Fruit fly (Drosophila melanogaster) whole organism, embryonic: ENCODE results near the gene CG11409.

Experiments
- Awh ChIP-seq: fragments of 200-800 bp; sonication (Bioruptor generic); IDR thresholded peaks from 2 replicates; pipeline ENCODE4, ENCODE4 v1.3.6; 2022; ENCODE audit warnings: missing biosample characterization, missing genetic modification characterization
- BtbVII ChIP-seq: fragments of 200-800 bp; sonication (Bioruptor generic); optimal IDR thresholded peaks from 3 replicates; lab custom pipeline; 2017; ENCODE audit warnings: missing biosample characterization, mild to moderate bottlenecking, missing genetic modification characterization
- CG10543 ChIP-seq: fragments of 200-800 bp; sonication (Bioruptor generic); optimal IDR thresholded peaks from 3 replicates; lab custom pipeline; 2017; ENCODE audit warnings: missing biosample characterization, mild to moderate bottlenecking, missing genetic modification characterization, moderate library complexity
- CG12155 ChIP-seq: fragments of 200-800 bp; sonication (Bioruptor generic); optimal IDR thresholded peaks from 3 replicates; lab custom pipeline; 2016; ENCODE audit warnings: missing biosample characterization, missing genetic modification characterization
- CG1233 ChIP-seq: fragments of 200-800 bp; sonication (Bioruptor generic); optimal IDR thresholded peaks from 4 replicates; lab custom pipeline; 2018; ENCODE audit warnings: missing biosample characterization, mild to moderate bottlenecking, missing genetic modification characterization
- CG18262 ChIP-seq: fragments of 200-800 bp; optimal IDR thresholded peaks from 3 replicates; lab custom pipeline; 2019; ENCODE audit warnings: missing biosample characterization, mild to moderate bottlenecking, missing genetic modification characterization, moderate library complexity
- CG18619 ChIP-seq: fragments of 200-800 bp; sonication (Bioruptor generic); optimal IDR thresholded peaks from 3 replicates; lab custom pipeline; 2017; ENCODE audit warnings: missing biosample characterization, mild to moderate bottlenecking, missing genetic modification characterization
- CG2199 ChIP-seq: fragments of 200-800 bp; sonication (Bioruptor generic); IDR thresholded peaks from 3 replicates; pipeline ENCODE4 v1.3.6; 2022; ENCODE audit warnings: missing biosample characterization, missing genetic modification characterization
- CG2875 ChIP-seq: fragments of 200-800 bp; sonication (Bioruptor generic); optimal IDR thresholded peaks from 2 replicates; lab custom pipeline; 2017; ENCODE audit warnings: missing biosample characterization, mild to moderate bottlenecking, missing genetic modification characterization, missing genetic modification reagents
- CG31365 ChIP-seq: fragments of 200-800 bp; sonication (Bioruptor generic); optimal IDR thresholded peaks from 2 replicates; lab custom pipeline; 2018; ENCODE audit warnings: missing biosample characterization, mild to moderate bottlenecking, missing genetic modification characterization
- CG3163 ChIP-seq: fragments of 200-800 bp; sonication (Bioruptor generic); optimal IDR thresholded peaks from 3 replicates; lab custom pipeline; 2016; ENCODE audit warnings: missing biosample characterization, missing genetic modification characterization
- CG32767 ChIP-seq: fragments of 200-800 bp; sonication (Bioruptor generic); IDR thresholded peaks from 2 replicates; pipeline ENCODE4 v1.3.6; 2022; ENCODE audit warnings: missing biosample characterization, missing genetic modification characterization
- CG4282 ChIP-seq: fragments of 200-800 bp; sonication (Bioruptor generic); optimal IDR thresholded peaks from 2 replicates; lab custom pipeline; 2016; ENCODE audit warnings: missing biosample characterization, missing genetic modification characterization
- CG4328 ChIP-seq: fragments of 200-800 bp; sonication (Bioruptor generic); optimal IDR thresholded peaks from 3 replicates; lab custom pipeline; 2017; ENCODE audit warnings: missing biosample characterization, missing genetic modification reagents, missing genetic modification characterization
- CG4404 ChIP-seq: fragments of 200-800 bp; sonication (Bioruptor generic); IDR thresholded peaks from 2 replicates; pipeline ENCODE4 v1.3.6; 2022; ENCODE audit warnings: missing biosample characterization, missing genetic modification characterization
- CG7839 ChIP-seq: fragments of 200-800 bp; sonication (Bioruptor generic); optimal IDR thresholded peaks from 3 replicates; lab custom pipeline; 2018; ENCODE audit warnings: missing biosample characterization, mild to moderate bottlenecking, missing genetic modification characterization, moderate library complexity
- CG7987 ChIP-seq: fragments of 200-800 bp; sonication (Bioruptor generic); optimal IDR thresholded peaks from 2 replicates; lab custom pipeline; 2018; ENCODE audit warnings: missing biosample characterization, mild to moderate bottlenecking, missing genetic modification characterization, moderate library complexity
- CG8281 ChIP-seq: fragments of 200-800 bp; sonication (Bioruptor generic); optimal IDR thresholded peaks from 2 replicates; lab custom pipeline; 2018; ENCODE audit warnings: missing biosample characterization, mild to moderate bottlenecking, missing genetic modification characterization, moderate library complexity
- CG8478 ChIP-seq: fragments of >200 bp; optimal IDR thresholded peaks from 2 replicates; lab custom pipeline; 2018
- CHES-1-like ChIP-seq: fragments of 200-800 bp; sonication (Bioruptor generic); optimal IDR thresholded peaks from 2 replicates; lab custom pipeline; 2016; ENCODE audit warnings: missing biosample characterization, missing genetic modification characterization
- CTCF ChIP-seq: fragments of 200-800 bp; sonication (Bioruptor generic); optimal IDR thresholded peaks from 2 replicates; lab custom pipeline; 2017; ENCODE audit warnings: missing biosample characterization, mild to moderate bottlenecking, missing genetic modification characterization, moderate library complexity
- Dbx ChIP-seq: fragments of 200-800 bp; sonication (Bioruptor generic); IDR thresholded peaks from 3 replicates; pipeline ENCODE4 v1.3.6; 2022; ENCODE audit warnings: missing biosample characterization, missing genetic modification characterization
- Dll ChIP-seq: fragments of 200-800 bp; sonication (Bioruptor generic); IDR thresholded peaks from 4 replicates; pipeline ENCODE4 v1.3.6; 2022; ENCODE audit warnings: missing biosample characterization, missing genetic modification characterization; ENCODE audit not compliant: partially characterized antibody
- Eip74EF ChIP-seq, 2 experiments: fragments of 200-800 bp in 1 of 2; fragments of >200 bp in 1 of 2; sonication (Bioruptor generic) in 1 of 2; optimal IDR thresholded peaks; 2 replicates each; lab custom pipeline; 2017 to 2019; ENCODE audit warnings: missing biosample characterization in 2 of 2, missing genetic modification characterization in 2 of 2, mild to moderate bottlenecking in 1 of 2, moderate library complexity in 1 of 2
- Fer1 ChIP-seq: fragments of 200-800 bp; sonication (Bioruptor generic); optimal IDR thresholded peaks from 2 replicates; lab custom pipeline; 2017; ENCODE audit warnings: missing biosample characterization, mild to moderate bottlenecking, missing genetic modification characterization
- Hr78 ChIP-seq, 2 experiments: fragments of 200-800 bp in 1 of 2; fragments of >200 bp in 1 of 2; sonication (Bioruptor generic) in 1 of 2; optimal IDR thresholded peaks; 2 replicates each; lab custom pipeline; 2017 to 2019; ENCODE audit warnings: missing biosample characterization in 2 of 2, missing genetic modification characterization in 2 of 2, mild to moderate bottlenecking in 1 of 2, moderate library complexity in 1 of 2
- NC2α ChIP-seq: fragments of 200-800 bp; sonication (Bioruptor generic); optimal IDR thresholded peaks from 2 replicates; lab custom pipeline; 2016; ENCODE audit warnings: missing biosample characterization, missing genetic modification characterization
- Neu2 ChIP-seq: fragments of 200-800 bp; sonication (Bioruptor generic); optimal IDR thresholded peaks from 3 replicates; lab custom pipeline; 2016; ENCODE audit warnings: missing biosample characterization, missing genetic modification characterization, borderline replicate concordance
- Oaz ChIP-seq: fragments of 200-800 bp; sonication (Bioruptor generic); IDR thresholded peaks from 2 replicates; pipeline ENCODE4 v1.3.6; 2022; ENCODE audit warnings: missing biosample characterization, missing genetic modification characterization
- Oli ChIP-seq: fragments of 200-800 bp; sonication (Bioruptor generic); optimal IDR thresholded peaks from 2 replicates; lab custom pipeline; 2018; ENCODE audit warnings: missing biosample characterization, mild to moderate bottlenecking, missing genetic modification characterization, moderate library complexity
- Rfx ChIP-seq: fragments of 200-800 bp; sonication (Bioruptor generic); IDR thresholded peaks from 2 replicates; pipeline ENCODE4 v1.3.6; 2022; ENCODE audit warnings: missing biosample characterization, missing genetic modification characterization
- Stat92E ChIP-seq, 3 experiments: fragments of >200 bp in 2 of 3; fragments of 200-800 bp in 1 of 3; sonication (Bioruptor generic) in 1 of 3; optimal IDR thresholded peaks; 2 replicates each; lab custom pipeline; 2017 to 2019; ENCODE audit warnings: missing biosample characterization in 3 of 3, missing genetic modification characterization in 3 of 3, mild to moderate bottlenecking in 1 of 3, moderate library complexity in 1 of 3
- amos ChIP-seq: fragments of 200-800 bp; sonication (Bioruptor generic); IDR thresholded peaks from 2 replicates; pipeline ENCODE4 v1.3.6; 2022; ENCODE audit warnings: missing biosample characterization, missing genetic modification characterization; ENCODE audit not compliant: partially characterized antibody
- ash1 ChIP-seq: fragments of 200-800 bp; sonication (Bioruptor generic); optimal IDR thresholded peaks from 2 replicates; lab custom pipeline; 2018; ENCODE audit warnings: missing biosample characterization, mild to moderate bottlenecking, missing genetic modification characterization
- bsh ChIP-seq, 2 experiments: fragments of 200-800 bp; sonication (Bioruptor generic); optimal IDR thresholded peaks; 2 replicates each; lab custom pipeline; 2017 to 2018; ENCODE audit warnings: mild to moderate bottlenecking in 2 of 2, missing biosample characterization in 2 of 2, missing genetic modification characterization in 2 of 2, moderate library complexity in 1 of 2
- cad ChIP-seq: fragments of >200 bp; optimal IDR thresholded peaks from 2 replicates; lab custom pipeline; 2017; ENCODE audit warnings: missing biosample characterization, missing genetic modification characterization
- crol ChIP-seq: fragments of 200-800 bp; sonication (Bioruptor generic); IDR thresholded peaks from 2 replicates; pipeline ENCODE4 v1.3.6; 2022; ENCODE audit warnings: missing biosample characterization, missing genetic modification characterization
- fru ChIP-seq: fragments of >200 bp; optimal IDR thresholded peaks from 2 replicates; lab custom pipeline; 2017
- gcm2 ChIP-seq: fragments of 200-800 bp; sonication (Bioruptor generic); optimal IDR thresholded peaks from 2 replicates; lab custom pipeline; 2016; ENCODE audit warnings: missing biosample characterization, missing genetic modification characterization
- ind ChIP-seq: fragments of 200-800 bp; sonication (Bioruptor generic); optimal IDR thresholded peaks from 3 replicates; lab custom pipeline; 2016; ENCODE audit warnings: missing biosample characterization, missing genetic modification characterization
- kni ChIP-seq: fragments of 200-800 bp; sonication (Bioruptor generic); optimal IDR thresholded peaks from 3 replicates; lab custom pipeline; 2017; ENCODE audit warnings: mild to moderate bottlenecking, missing biosample characterization, missing genetic modification reagents, missing genetic modification characterization
- luna ChIP-seq: fragments of 200-800 bp; sonication (Bioruptor generic); optimal IDR thresholded peaks from 2 replicates; lab custom pipeline; 2016; ENCODE audit warnings: missing biosample characterization, missing genetic modification characterization
- odd ChIP-seq: fragments of 200-800 bp; sonication (Bioruptor generic); optimal IDR thresholded peaks from 2 replicates; lab custom pipeline; 2017; ENCODE audit warnings: missing biosample characterization, mild to moderate bottlenecking, missing genetic modification characterization
- prd ChIP-seq, 3 experiments: fragments of >200 bp in 2 of 3; fragments of 200-800 bp in 1 of 3; sonication (Bioruptor generic) in 1 of 3; optimal IDR thresholded peaks in 2 of 3; IDR thresholded peaks in 1 of 3; 2 replicates in 2 of 3; 3 replicates in 1 of 3; pipeline versions ENCODE4 v1.3.6 to Lab custom; 2017 to 2022; ENCODE audit warnings: missing biosample characterization in 1 of 3, missing genetic modification characterization in 1 of 3
- salm ChIP-seq: fragments of 200-800 bp; sonication (Bioruptor generic); optimal IDR thresholded peaks from 2 replicates; lab custom pipeline; 2018; ENCODE audit warnings: missing biosample characterization, mild to moderate bottlenecking, missing genetic modification characterization
- slp2 ChIP-seq: fragments of 200-800 bp; sonication (Bioruptor generic); optimal IDR thresholded peaks from 2 replicates; lab custom pipeline; 2016; ENCODE audit warnings: missing biosample characterization, missing genetic modification characterization
- sqz ChIP-seq: fragments of 200-800 bp; sonication (Bioruptor generic); optimal IDR thresholded peaks from 3 replicates; lab custom pipeline; 2018; ENCODE audit warnings: missing biosample characterization, mild to moderate bottlenecking, missing genetic modification characterization
- stwl ChIP-seq: fragments of 200-800 bp; sonication (Bioruptor generic); optimal IDR thresholded peaks from 3 replicates; lab custom pipeline; 2018; ENCODE audit warnings: missing biosample characterization, mild to moderate bottlenecking, missing genetic modification characterization, moderate library complexity
- sug ChIP-seq: fragments of 200-800 bp; optimal IDR thresholded peaks from 2 replicates; lab custom pipeline; 2019; ENCODE audit warnings: missing biosample characterization, mild to moderate bottlenecking, missing genetic modification characterization, moderate library complexity
- tx ChIP-seq: fragments of 200-800 bp; sonication (Bioruptor generic); optimal IDR thresholded peaks from 2 replicates; lab custom pipeline; 2016; ENCODE audit warnings: missing biosample characterization, missing genetic modification characterization
- zen ChIP-seq: fragments of 200-800 bp; sonication (Bioruptor generic); optimal IDR thresholded peaks from 3 replicates; lab custom pipeline; 2018; ENCODE audit warnings: missing biosample characterization, mild to moderate bottlenecking, missing genetic modification characterization, moderate library complexity

CG11409 gene

dm6 chrX:1322214-1322613 is 19.2 kb downstream of the CG11409 start, which contains the start of gene DAAM (continued):
- TF ChIP-seq sug (tag; lab: Kevin White, UChicago): no peak
- peak; percentile 61 for TF ChIP-seq CHES-1-like (GFP tag; lab: Kevin White, UChicago)
- TF ChIP-seq gcm2 (GFP tag; lab: Kevin White, UChicago): no peak
- TF ChIP-seq CG12155: no peak
- no peak for TF ChIP-seq slp2 (GFP tag; lab: Kevin White, UChicago)
- no peak for TF ChIP-seq Stat92E (GFP tag; optimal IDR thresholded peaks at IDR 0.05; lab: Kevin White, UChicago)
- TF ChIP-seq sqz (GFP tag; lab: Kevin White, UChicago): no peak
- peak; percentile 78 for TF ChIP-seq Rfx (GFP tag; lab: Robert Waterston, UW)
- TF ChIP-seq CG2199 (GFP tag; lab: Robert Waterston, UW): peak; percentile 80; the same call in 2 of the 3 replicates
- TF ChIP-seq ash1 (GFP tag; lab: Kevin White, UChicago): no peak
- no peak for TF ChIP-seq CG7839 (tag; lab: Kevin White, UChicago)
- TF ChIP-seq tx (GFP tag; lab: Kevin White, UChicago): no peak
- TF ChIP-seq Awh (GFP tag; lab: Robert Waterston, UW): no peak
- no peak for TF ChIP-seq CG8478 (lab: Kevin White, UChicago)
- peak; percentile 48 for TF ChIP-seq CG18619 (GFP tag; lab: Kevin White, UChicago)
- no peak for TF ChIP-seq Fer1 (GFP tag; lab: Kevin White, UChicago)
- TF ChIP-seq bsh (GFP tag; optimal IDR thresholded peaks at IDR 0.05; lab: Kevin White, UChicago): peak in 1 of 2 experiments; percentile 4
- peak; percentile 56; the same call in 1 of the 3 replicates for TF ChIP-seq Dbx (GFP tag; lab: Robert Waterston, UW)
- TF ChIP-seq odd: no peak
- TF ChIP-seq CG31365: peak; percentile 30
- TF ChIP-seq CG1233 (GFP tag; lab: Kevin White, UChicago): peak; percentile 9
- TF ChIP-seq CTCF: peak; percentile 65
- no peak for TF ChIP-seq fru
- TF ChIP-seq Neu2 (GFP tag; lab: Kevin White, UChicago): no peak
- TF ChIP-seq NC2α (GFP tag; lab: Kevin White, UChicago): no peak
- no peak for TF ChIP-seq crol (GFP tag; lab: Robert Waterston, UW)
- peak; percentile 63 for TF ChIP-seq amos (GFP tag; lab: Robert Waterston, UW)
- no peak for TF ChIP-seq prd (optimal IDR thresholded peaks at IDR 0.05; lab: Kevin White, UChicago)
- no peak for TF ChIP-seq prd (GFP tag; IDR thresholded peaks at IDR 0.05; lab: Robert Waterston, UW)
- no peak for TF ChIP-seq kni
- TF ChIP-seq CG4404: no peak
- TF ChIP-seq CG2875: no peak
- TF ChIP-seq Eip74EF (GFP tag; optimal IDR thresholded peaks at IDR 0.05; lab: Kevin White, UChicago): peak in 1 of 2 experiments; percentile 5
- TF ChIP-seq zen (tag; lab: Kevin White, UChicago): peak; percentile 29
- peak; percentile 7 for TF ChIP-seq ind
- TF ChIP-seq CG8281 (tag; lab: Kevin White, UChicago): no peak
- TF ChIP-seq CG7987 (GFP tag; lab: Kevin White, UChicago): peak; percentile 59
- TF ChIP-seq Dll (GFP tag; lab: Robert Waterston, UW): 0 out of 4 replicates have a peak, but pooled peaks have one; percentile 26
- TF ChIP-seq luna: peak; percentile 18
- TF ChIP-seq CG4282 (GFP tag; lab: Kevin White, UChicago): peak; percentile 28
- peak; percentile 48 for TF ChIP-seq CG10543 (GFP tag; lab: Kevin White, UChicago)
- TF ChIP-seq CG18262: no peak
- TF ChIP-seq CG4328 (GFP tag; lab: Kevin White, UChicago): peak; percentile 51
- no peak for TF ChIP-seq Oaz
- peak; percentile 29 for TF ChIP-seq CG3163 (GFP tag; lab: Kevin White, UChicago)
- TF ChIP-seq stwl (tag; lab: Kevin White, UChicago): peak; percentile 82
- no peak for TF ChIP-seq salm (tag; lab: Kevin White, UChicago)
- TF ChIP-seq Hr78 (GFP tag; optimal IDR thresholded peaks at IDR 0.05; lab: Kevin White, UChicago): no peak
- TF ChIP-seq CG32767 (GFP tag; lab: Robert Waterston, UW): 0 out of 2 replicates have a peak, but pooled peaks have one; percentile 23
- TF ChIP-seq Oli (tag; lab: Kevin White, UChicago): peak; percentile 2
- TF ChIP-seq cad (GFP tag; lab: Kevin White, UChicago): no peak
- no peak for TF ChIP-seq BtbVII
